Worm (Caenorhabditis elegans) whole organism, young adult: ENCODE data around the gene M03D4.3.

Experiments used
- C06A6.2 ChIP-seq: fragments of 200-800 bp; sonication (Bioruptor generic); conservative IDR thresholded peaks from 2 replicates; pipeline ENCODE4 v1.3.6; 2022; ENCODE audit warnings: missing genetic modification characterization, missing compliant biosample characterization
- cebp-2 ChIP-seq: fragments of 200-800 bp; sonication (Bioruptor generic); IDR thresholded peaks from 2 replicates; pipeline ENCODE4 v1.3.6; 2022; ENCODE audit warnings: missing genetic modification characterization, missing compliant biosample characterization
- dox-1 ChIP-seq: fragments of 200-800 bp; sonication (Bioruptor generic); IDR thresholded peaks from 2 replicates; pipeline ENCODE4 v1.3.6; 2022; ENCODE audit warnings: missing genetic modification reagents, missing genetic modification characterization, missing compliant biosample characterization
- him-1 ChIP-seq: sonication (generic microtip); optimal IDR thresholded peaks from 2 replicates; lab custom pipeline; 2016; ENCODE audit warnings: missing genotype, missing genetic modification reagents, missing genetic modification characterization, missing compliant biosample characterization
- hsf-1 ChIP-seq: fragments of 200-800 bp; sonication (Bioruptor generic); IDR thresholded peaks from 2 replicates; pipeline ENCODE4 v1.3.6; 2022; ENCODE audit warnings: missing genetic modification reagents, missing genetic modification characterization, missing compliant biosample characterization
- lag-1 ChIP-seq: fragments of 200-800 bp; sonication (Bioruptor generic); IDR thresholded peaks from 2 replicates; pipeline ENCODE4 v1.3.6; 2022; ENCODE audit warnings: missing genetic modification reagents, missing genetic modification characterization, missing compliant biosample characterization
- somi-1 ChIP-seq: fragments of 200-800 bp; sonication (Bioruptor generic); optimal IDR thresholded peaks from 2 replicates; lab custom pipeline; 2018; ENCODE audit warnings: mild to moderate bottlenecking, missing genetic modification characterization, missing compliant biosample characterization

ce11 chrIV:6112291-6112690 lies at the start of gene M03D4.3:
- TF ChIP-seq him-1 (no peak), lag-1 (no peak), hsf-1 (GFP tag; lab: Robert Waterston, UW) (no peak), dox-1 (GFP tag; lab: Robert Waterston, UW) (no peak), somi-1 (no peak), cebp-2 (no peak), C06A6.2 (GFP tag; lab: Robert Waterston, UW) (no peak)
